Fruit fly (Drosophila melanogaster): ENCODE measurements around the gene SPE.

SPE gene

dm6 chr3R:23657357-23658318 lies 28.4 kb upstream of the SPE start (continued):
- TF ChIP-seq CG13775 (GFP tag; optimal IDR thresholded peaks at IDR 0.05) (peak; percentile 21), pzg (GFP tag; optimal IDR thresholded peaks at IDR 0.05) (no peak), H15 (GFP tag; IDR thresholded peaks at IDR 0.05) (no peak; the same call in 2 of the 3 replicates), Rfx (GFP tag; IDR thresholded peaks at IDR 0.05) (peak; percentile 40; the same call in 1 of the 2 replicates), ase (GFP tag; IDR thresholded peaks at IDR 0.05) (peak; percentile 25; the same call in 1 of the 3 replicates), tin (GFP tag; optimal IDR thresholded peaks at IDR 0.05) (no peak), CG32767 (GFP tag; IDR thresholded peaks at IDR 0.05) (peak; percentile 50; the same call in 1 of the 2 replicates), pfk (GFP tag; optimal IDR thresholded peaks at IDR 0.05) (peak; percentile 41), Trl (optimal IDR thresholded peaks at IDR 0.05) (no peak), Trl (GFP tag; optimal IDR thresholded peaks at IDR 0.05) (peak; percentile 77), CG12659 (GFP tag; optimal IDR thresholded peaks at IDR 0.05) (peak; percentile 42), CG14710 (tag; optimal IDR thresholded peaks at IDR 0.05) (peak; percentile 76), CG13123 (GFP tag; optimal IDR thresholded peaks at IDR 0.05) (peak; percentile 73), dmrt99B (tag; optimal IDR thresholded peaks at IDR 0.05) (peak; percentile 50), CG6654 (GFP tag; optimal IDR thresholded peaks at IDR 0.05) (no peak), CG10209 (GFP tag; optimal IDR thresholded peaks at IDR 0.05) (peak; percentile 86), croc (GFP tag; conservative IDR thresholded peaks at IDR 0.05) (no peak), CG15479 (GFP tag; optimal IDR thresholded peaks at IDR 0.05) (peak; percentile 35), Sin3A (optimal IDR thresholded peaks at IDR 0.05) (no peak), Hr3 (GFP tag; optimal IDR thresholded peaks at IDR 0.05) (no peak), Abd-B (GFP tag; optimal IDR thresholded peaks at IDR 0.05) (no peak), cad (GFP tag; optimal IDR thresholded peaks at IDR 0.05) (no peak), slp2 (GFP tag; optimal IDR thresholded peaks at IDR 0.05) (peak; percentile 14), CG17385 (GFP tag; optimal IDR thresholded peaks at IDR 0.05) (peak; percentile 65), wor (GFP tag; IDR thresholded peaks at IDR 0.05) (no peak), kni (GFP tag; optimal IDR thresholded peaks at IDR 0.05) (peak; percentile 90), kay (GFP tag; optimal IDR thresholded peaks at IDR 0.05) (no peak), Dfd (GFP tag; optimal IDR thresholded peaks at IDR 0.05) (no peak), jing (GFP tag; optimal IDR thresholded peaks at IDR 0.05) (no peak), maf-S (GFP tag; optimal IDR thresholded peaks at IDR 0.05) (peak; percentile 55), zen (tag; optimal IDR thresholded peaks at IDR 0.05) (peak; percentile 54), ac (GFP tag; optimal IDR thresholded peaks at IDR 0.05) (peak; percentile 84), twi (tag; optimal IDR thresholded peaks at IDR 0.05) (peak; percentile 50), CG2875 (GFP tag; optimal IDR thresholded peaks at IDR 0.05) (peak; percentile 86), CG7839 (tag; optimal IDR thresholded peaks at IDR 0.05) (peak; percentile 33), wek (GFP tag; optimal IDR thresholded peaks at IDR 0.05) (peak; percentile 64), Hr78 (GFP tag; optimal IDR thresholded peaks at IDR 0.05) (peak in 1 of 2 experiments; percentile 79), gro (GFP tag; optimal IDR thresholded peaks at IDR 0.05) (no peak), ab (GFP tag; optimal IDR thresholded peaks at IDR 0.05) (no peak), CG6254 (GFP tag; optimal IDR thresholded peaks at IDR 0.05) (peak; percentile 62), sug (tag; optimal IDR thresholded peaks at IDR 0.05) (peak; percentile 78), CG6689 (GFP tag; IDR thresholded peaks at IDR 0.05) (peak; percentile 63), sd (tag; optimal IDR thresholded peaks at IDR 0.05) (peak; percentile 75), ato (GFP tag; IDR thresholded peaks at IDR 0.05; ENCODE audit: partially characterized antibody) (no peak), bsh (GFP tag; optimal IDR thresholded peaks at IDR 0.05) (peak in 1 of 2 experiments; percentile 48), CG4282 (GFP tag; optimal IDR thresholded peaks at IDR 0.05) (no peak), CG2120 (GFP tag; optimal IDR thresholded peaks at IDR 0.05) (no peak), wdn (GFP tag; IDR thresholded peaks at IDR 0.05) (0 out of 2 replicates have a peak, but pooled peaks have one; percentile 34)
